Worm (Caenorhabditis elegans) whole organism, late embryonic: Measurements from ENCODE around the gene rsp-1.

Experiments used
- ceh-18 ChIP-seq: sonication (generic microtip); optimal IDR thresholded peaks from 2 replicates; lab custom pipeline; 2016; ENCODE audit warnings: missing genetic modification characterization, missing compliant biosample characterization
- ceh-9 ChIP-seq: sonication (generic microtip); optimal IDR thresholded peaks from 2 replicates; lab custom pipeline; 2016; ENCODE audit warnings: mild to moderate bottlenecking, missing genetic modification characterization, inconsistent platforms, missing compliant biosample characterization
- dve-1 ChIP-seq: sonication (generic microtip); optimal IDR thresholded peaks from 2 replicates; lab custom pipeline; 2017; ENCODE audit warnings: antibody characterized with exemption, mild to moderate bottlenecking, missing genetic modification characterization, missing compliant biosample characterization
- fkh-6 ChIP-seq: sonication (generic microtip); optimal IDR thresholded peaks from 2 replicates; lab custom pipeline; 2016; ENCODE audit warnings: missing genetic modification characterization, missing compliant biosample characterization
- hlh-13 ChIP-seq: fragments of 200-800 bp; sonication (Bioruptor generic); optimal IDR thresholded peaks from 2 replicates; lab custom pipeline; 2018; ENCODE audit warnings: mild to moderate bottlenecking, missing genetic modification characterization, missing compliant biosample characterization
- madf-2 ChIP-seq: sonication (generic microtip); optimal IDR thresholded peaks from 2 replicates; lab custom pipeline; 2017; ENCODE audit warnings: missing genetic modification characterization, missing compliant biosample characterization
- pha-4 ChIP-seq: fragments of 150-350 bp; optimal IDR thresholded peaks from 2 replicates; lab custom pipeline; 2018; ENCODE audit warnings: missing biosample characterization, missing genetic modification reagents, missing genetic modification characterization
- sox-4 ChIP-seq: sonication (generic microtip); optimal IDR thresholded peaks from 2 replicates; lab custom pipeline; 2017; ENCODE audit warnings: mild to moderate bottlenecking, missing genetic modification characterization, inconsistent platforms, missing compliant biosample characterization
- ttx-3 ChIP-seq: sonication (generic microtip); optimal IDR thresholded peaks from 2 replicates; lab custom pipeline; 2016; ENCODE audit warnings: missing genetic modification reagents, missing genetic modification characterization, missing compliant biosample characterization

rsp-1 gene

DNA sequence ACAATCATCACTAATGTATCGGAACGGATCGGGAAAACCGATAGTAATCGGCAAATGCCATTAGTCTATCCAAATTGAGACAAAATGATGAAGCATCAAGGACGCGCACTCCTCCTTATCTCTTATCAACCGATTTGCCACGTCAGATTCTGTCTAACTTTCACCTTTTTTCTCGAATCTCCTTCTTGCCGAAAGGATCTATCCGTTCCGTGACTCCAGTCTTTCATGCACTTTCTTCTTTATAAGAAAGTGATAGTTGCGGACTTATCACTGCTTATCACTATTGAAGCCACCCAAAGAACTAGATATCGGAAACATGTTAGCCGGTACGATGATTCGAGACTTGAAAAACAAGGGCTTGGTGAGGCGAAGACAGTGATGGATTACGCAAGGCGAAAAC lies 48.8 kb downstream of the rsp-1 start:
- TF ChIP-seq hlh-13 (GFP tag; lab: Kevin White, UChicago) (no peak), madf-2 (tag; lab: Kevin White, UChicago) (no peak), fkh-6 (tag; lab: Kevin White, UChicago) (no peak), pha-4 (tag; lab: Kevin White, UChicago) (no peak), sox-4 (tag; lab: Kevin White, UChicago) (no peak), ceh-9 (no peak), ceh-18 (tag; lab: Kevin White, UChicago) (no peak)

DNA sequence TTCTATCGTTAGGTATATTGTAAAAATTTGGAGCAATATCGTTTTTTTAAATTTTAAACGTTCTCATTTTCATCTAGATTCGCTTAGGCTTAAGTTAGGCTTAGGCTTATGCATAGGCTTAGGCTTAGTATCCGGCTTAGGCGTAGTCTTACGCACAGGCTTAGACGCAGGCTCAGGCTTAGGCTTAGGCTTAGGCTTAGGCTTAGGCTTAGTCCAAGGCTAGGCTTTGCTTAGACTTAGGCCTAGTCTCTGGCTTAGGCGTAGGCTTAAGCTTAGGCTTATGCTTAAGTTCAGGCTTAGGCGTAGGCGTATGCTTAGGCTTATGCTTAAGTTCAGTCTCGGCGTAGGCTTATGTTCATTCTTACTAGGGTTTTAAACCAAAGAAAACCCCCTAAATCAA lies 50.6 kb downstream of the rsp-1 start:
- TF ChIP-seq ttx-3 (tag; lab: Kevin White, UChicago) (no peak), dve-1 (tag; lab: Kevin White, UChicago) (peak; percentile 2)
